Fruit fly (Drosophila melanogaster): Measurements from ENCODE around the gene FASN1.

FASN1 gene

DNA sequence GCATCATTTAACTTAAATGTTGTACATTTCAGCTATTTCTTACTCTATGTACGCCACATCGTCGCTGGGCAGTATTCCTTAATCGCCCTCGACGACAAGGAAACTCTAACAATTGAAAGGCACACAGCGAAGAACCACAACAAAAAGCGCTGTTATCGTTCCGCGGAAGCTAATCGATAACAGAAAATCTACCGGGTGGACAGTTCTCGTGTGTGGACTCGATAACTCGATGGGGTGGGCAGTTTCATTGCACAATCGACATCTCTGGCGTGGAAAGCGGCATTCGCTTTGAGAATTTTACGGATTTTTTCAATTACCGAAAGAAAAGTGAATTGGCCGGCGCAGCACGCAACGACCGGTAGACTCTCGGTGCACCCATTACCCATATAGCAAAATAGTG, 33.4 kb upstream of the FASN1 start, which contains the start of the genes alpha4GT1 and Prp40 (continued):
- TF ChIP-seq danr (GFP tag; IDR thresholded peaks at IDR 0.05) (no peak), CG9876 (GFP tag; optimal IDR thresholded peaks at IDR 0.05) (no peak), CG2129 (GFP tag; IDR thresholded peaks at IDR 0.05; ENCODE audit: partially characterized antibody) (0 out of 2 replicates have a peak, but pooled peaks have one; percentile 16), kah (GFP tag; optimal IDR thresholded peaks at IDR 0.05) (no peak), amos (GFP tag; IDR thresholded peaks at IDR 0.05; ENCODE audit: partially characterized antibody) (peak; percentile 80), zfh2 (GFP tag; optimal IDR thresholded peaks at IDR 0.05) (no peak), HHEX (GFP tag; optimal IDR thresholded peaks at IDR 0.05) (no peak), trem (tag; optimal IDR thresholded peaks at IDR 0.05) (peak; percentile 99), CG6791 (GFP tag; IDR thresholded peaks at IDR 0.05; ENCODE audit: partially characterized antibody) (peak; percentile 91), CG43689 (GFP tag; IDR thresholded peaks at IDR 0.05) (no peak), Sry-δ (GFP tag; optimal IDR thresholded peaks at IDR 0.05) (peak; percentile 78), Tbp (GFP tag; optimal IDR thresholded peaks at IDR 0.05) (no peak), CG12744 (GFP tag; optimal IDR thresholded peaks at IDR 0.05) (no peak), CG18599 (GFP tag; optimal IDR thresholded peaks at IDR 0.05) (no peak), CG6765 (GFP tag; optimal IDR thresholded peaks at IDR 0.05) (no peak), slou (GFP tag; optimal IDR thresholded peaks at IDR 0.05) (no peak), CG1602 (GFP tag; optimal IDR thresholded peaks at IDR 0.05) (no peak), CG4617 (GFP tag; optimal IDR thresholded peaks at IDR 0.05; ENCODE audit: borderline replicate concordance) (peak; percentile 89), nom (GFP tag; optimal IDR thresholded peaks at IDR 0.05) (no peak), lov (optimal IDR thresholded peaks at IDR 0.05) (no peak), lov (GFP tag; IDR thresholded peaks at IDR 0.05) (no peak), luna (GFP tag; optimal IDR thresholded peaks at IDR 0.05) (no peak), CG4282 (GFP tag; optimal IDR thresholded peaks at IDR 0.05) (no peak), lab (GFP tag; optimal IDR thresholded peaks at IDR 0.05) (no peak), sug (tag; optimal IDR thresholded peaks at IDR 0.05) (no peak), shn (GFP tag; optimal IDR thresholded peaks at IDR 0.05) (no peak), CG18262 (tag; optimal IDR thresholded peaks at IDR 0.05) (no peak), knrl (GFP tag; IDR thresholded peaks at IDR 0.05; ENCODE audit: partially characterized antibody) (peak; percentile 67; the same call in 2 of the 3 replicates), CG2678 (tag; optimal IDR thresholded peaks at IDR 0.05) (no peak), Adf1 (GFP tag; IDR thresholded peaks at IDR 0.05) (no peak), Gug (GFP tag; IDR thresholded peaks at IDR 0.05) (no peak), CG4404 (GFP tag; IDR thresholded peaks at IDR 0.05) (no peak), Abd-B (GFP tag; optimal IDR thresholded peaks at IDR 0.05) (no peak), CG8290 (GFP tag; optimal IDR thresholded peaks at IDR 0.05) (no peak), CG8290 (tag; optimal IDR thresholded peaks at IDR 0.05) (no peak), CG6813 (GFP tag; optimal IDR thresholded peaks at IDR 0.05) (no peak), inv (GFP tag; IDR thresholded peaks at IDR 0.05; ENCODE audit: partially characterized antibody) (peak; percentile 69), CG6654 (GFP tag; optimal IDR thresholded peaks at IDR 0.05) (no peak), aop (GFP tag; IDR thresholded peaks at IDR 0.05) (no peak), cad (GFP tag; optimal IDR thresholded peaks at IDR 0.05) (no peak), CG8765 (GFP tag; IDR thresholded peaks at IDR 0.05) (no peak), kni (GFP tag; optimal IDR thresholded peaks at IDR 0.05) (no peak), repo (GFP tag; optimal IDR thresholded peaks at IDR 0.05) (no peak), eve (GFP tag; optimal IDR thresholded peaks at IDR 0.05) (no peak), CG3726 (GFP tag; IDR thresholded peaks at IDR 0.05) (no peak), Sry-β (GFP tag; optimal IDR thresholded peaks at IDR 0.05) (peak; percentile 90), CG13287 (GFP tag; IDR thresholded peaks at IDR 0.05; ENCODE audit: partially characterized antibody) (peak; percentile 87), bbx (GFP tag; IDR thresholded peaks at IDR 0.05; ENCODE audit: partially characterized antibody) (peak; percentile 89), Gsc (GFP tag; IDR thresholded peaks at IDR 0.05) (no peak), mam (GFP tag; optimal IDR thresholded peaks at IDR 0.05) (no peak), CG9609 (GFP tag; optimal IDR thresholded peaks at IDR 0.05) (no peak), CG3847 (GFP tag; IDR thresholded peaks at IDR 0.05) (no peak)
